ENCODE assay signal across 4 fruit fly cellular contexts in the genomic region with DNA sequence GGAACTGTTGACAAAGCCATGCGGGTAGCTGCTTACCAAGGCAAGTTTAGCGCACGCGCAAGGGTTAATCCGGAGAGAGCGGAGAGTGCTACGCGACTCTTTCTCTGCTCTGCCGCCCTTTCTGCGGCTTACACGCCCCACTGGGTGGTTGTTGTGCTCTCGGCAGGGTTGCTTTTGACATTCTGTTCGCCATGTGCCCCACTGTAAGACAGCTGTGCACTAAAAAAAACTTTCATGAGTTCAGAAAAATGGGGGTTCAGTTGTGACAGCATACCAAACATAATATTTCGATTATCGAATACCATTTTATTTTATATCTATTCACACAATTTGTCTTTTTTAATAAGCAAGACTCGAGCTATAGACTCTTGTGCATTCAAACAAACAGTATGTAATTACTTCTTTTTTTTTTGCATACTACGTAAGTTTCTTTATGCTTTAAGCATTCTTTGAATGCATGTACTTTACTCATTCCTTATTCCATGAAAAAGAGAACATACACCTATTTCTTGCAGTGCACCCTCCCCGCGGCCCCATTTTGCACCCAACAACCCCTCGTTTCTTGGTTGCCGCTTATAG.
TF ChIP-seq lines count a peak whose summit lies in the region.

No protein-coding gene starts in this region.

TF ChIP-seq in whole organism, adult, 20 proteins besides CTCF, POLR2A, EP300 and RAD21 (continued from another document):
- TF ChIP-seq bab1 (GFP tag; optimal IDR thresholded peaks at IDR 0.05; lab: Kevin White, UChicago): no peak
- no peak for TF ChIP-seq CG1620 (GFP tag; optimal IDR thresholded peaks at IDR 0.05; lab: Kevin White, UChicago)
- peak; percentile 66 for TF ChIP-seq CG12768 (GFP tag; optimal IDR thresholded peaks at IDR 0.05; lab: Kevin White, UChicago)

TF ChIP-seq in whole organism, embryonic, 481 proteins besides CTCF, POLR2A, EP300 and RAD21 (continued from another document and continues in another):
- no peak for TF ChIP-seq yki (optimal IDR thresholded peaks at IDR 0.05; lab: Kevin White, UChicago)
- peak; percentile 57 for TF ChIP-seq HHEX (GFP tag; optimal IDR thresholded peaks at IDR 0.05; lab: Kevin White, UChicago)
- peak; percentile 20 for TF ChIP-seq D19A (tag; optimal IDR thresholded peaks at IDR 0.05; lab: Kevin White, UChicago)
- no peak for TF ChIP-seq CG17802 (tag; optimal IDR thresholded peaks at IDR 0.05; lab: Kevin White, UChicago)
- peak; percentile 81 for TF ChIP-seq ewg (GFP tag; optimal IDR thresholded peaks at IDR 0.05; lab: Kevin White, UChicago)
- TF ChIP-seq row (GFP tag; IDR thresholded peaks at IDR 0.05; lab: Robert Waterston, UW): peak; percentile 77
- peak; percentile 70 for TF ChIP-seq CG34376 (GFP tag; optimal IDR thresholded peaks at IDR 0.05; lab: Kevin White, UChicago)
- peak; percentile 30 for TF ChIP-seq Ssrp (tag; optimal IDR thresholded peaks at IDR 0.05; lab: Kevin White, UChicago)
- peak; percentile 24 for TF ChIP-seq HLH54F (GFP tag; optimal IDR thresholded peaks at IDR 0.05; lab: Kevin White, UChicago)
- TF ChIP-seq zfh2 (GFP tag; optimal IDR thresholded peaks at IDR 0.05; lab: Kevin White, UChicago): no peak
- TF ChIP-seq sr (GFP tag; IDR thresholded peaks at IDR 0.05; lab: Robert Waterston, UW): no peak
- TF ChIP-seq CG8290 (GFP tag; optimal IDR thresholded peaks at IDR 0.05; lab: Kevin White, UChicago): no peak
- no peak for TF ChIP-seq CG8290 (tag; optimal IDR thresholded peaks at IDR 0.05; lab: Kevin White, UChicago)
- TF ChIP-seq CG17186 (GFP tag; optimal IDR thresholded peaks at IDR 0.05; lab: Kevin White, UChicago): no peak
- TF ChIP-seq CG13775 (GFP tag; optimal IDR thresholded peaks at IDR 0.05; lab: Kevin White, UChicago): peak; percentile 47
- no peak for TF ChIP-seq vvl (GFP tag; IDR thresholded peaks at IDR 0.05; lab: Robert Waterston, UW)
- peak; percentile 31 for TF ChIP-seq Abd-B (GFP tag; optimal IDR thresholded peaks at IDR 0.05; lab: Kevin White, UChicago)
- TF ChIP-seq seq (GFP tag; IDR thresholded peaks at IDR 0.05; lab: Robert Waterston, UW): peak; percentile 77
- TF ChIP-seq nmo (GFP tag; optimal IDR thresholded peaks at IDR 0.05; lab: Kevin White, UChicago): peak; percentile 43
- peak; percentile 38 for TF ChIP-seq CG2712 (tag; optimal IDR thresholded peaks at IDR 0.05; lab: Kevin White, UChicago)
- no peak for TF ChIP-seq ERR (GFP tag; optimal IDR thresholded peaks at IDR 0.05; lab: Kevin White, UChicago)
- TF ChIP-seq CHES-1-like (GFP tag; optimal IDR thresholded peaks at IDR 0.05; lab: Kevin White, UChicago): no peak
- TF ChIP-seq NC2α (GFP tag; optimal IDR thresholded peaks at IDR 0.05; lab: Kevin White, UChicago): no peak
- no peak for TF ChIP-seq vfl (GFP tag; optimal IDR thresholded peaks at IDR 0.05; lab: Kevin White, UChicago)
- TF ChIP-seq otp (GFP tag; IDR thresholded peaks at IDR 0.05; lab: Robert Waterston, UW): no peak
- TF ChIP-seq mirr (GFP tag; optimal IDR thresholded peaks at IDR 0.05; lab: Kevin White, UChicago): no peak
- TF ChIP-seq CG10267 (tag; optimal IDR thresholded peaks at IDR 0.05; lab: Kevin White, UChicago): peak; percentile 36
- peak; percentile 42 for TF ChIP-seq mam (GFP tag; optimal IDR thresholded peaks at IDR 0.05; lab: Kevin White, UChicago)
- TF ChIP-seq corto (GFP tag; optimal IDR thresholded peaks at IDR 0.05; lab: Kevin White, UChicago): no peak
- TF ChIP-seq CG6689 (GFP tag; IDR thresholded peaks at IDR 0.05; lab: Robert Waterston, UW): peak; percentile 33; the same call in 1 of the 2 replicates
- peak; percentile 21 to 33 for TF ChIP-seq dpn (GFP tag; optimal IDR thresholded peaks at IDR 0.05; lab: Kevin White, UChicago)
- no peak for TF ChIP-seq Sin3A (optimal IDR thresholded peaks at IDR 0.05; lab: Kevin White, UChicago)
- TF ChIP-seq CG4360 (GFP tag; IDR thresholded peaks at IDR 0.05; lab: Robert Waterston, UW): no peak
- no peak for TF ChIP-seq mld (GFP tag; IDR thresholded peaks at IDR 0.05; lab: Robert Waterston, UW; ENCODE audit: partially characterized antibody)
- peak; percentile 67 for TF ChIP-seq CG7839 (tag; optimal IDR thresholded peaks at IDR 0.05; lab: Kevin White, UChicago)
- no peak for TF ChIP-seq H2.0 (GFP tag; IDR thresholded peaks at IDR 0.05; lab: Robert Waterston, UW)
- peak; percentile 5 for TF ChIP-seq Side (GFP tag; optimal IDR thresholded peaks at IDR 0.05; lab: Kevin White, UChicago)
- TF ChIP-seq CG3281 (GFP tag; optimal IDR thresholded peaks at IDR 0.05; lab: Kevin White, UChicago): peak; percentile 66
- no peak for TF ChIP-seq tna (GFP tag; IDR thresholded peaks at IDR 0.05; lab: Robert Waterston, UW; ENCODE audit: partially characterized antibody)
- TF ChIP-seq Ptx1 (GFP tag; IDR thresholded peaks at IDR 0.05; lab: Robert Waterston, UW): peak; percentile 41

TF ChIP-seq in whole organism, prepupa, 60 proteins besides CTCF, POLR2A, EP300 and RAD21 (continued from another document):
- TF ChIP-seq salr (GFP tag; optimal IDR thresholded peaks at IDR 0.05; lab: Kevin White, UChicago) (no peak), CG3919 (GFP tag; optimal IDR thresholded peaks at IDR 0.05; lab: Kevin White, UChicago) (peak; percentile 16), CG11294 (GFP tag; IDR thresholded peaks at IDR 0.05; lab: Robert Waterston, UW) (no peak), fd85E (GFP tag; optimal IDR thresholded peaks at IDR 0.05; lab: Kevin White, UChicago) (no peak), CG7368 (GFP tag; optimal IDR thresholded peaks at IDR 0.05; lab: Kevin White, UChicago) (no peak), CG9139 (GFP tag; optimal IDR thresholded peaks at IDR 0.05; lab: Kevin White, UChicago) (no peak), Sox14 (GFP tag; optimal IDR thresholded peaks at IDR 0.05; lab: Kevin White, UChicago) (peak; percentile 32), CG34406 (GFP tag; optimal IDR thresholded peaks at IDR 0.05; lab: Kevin White, UChicago) (peak; percentile 14), CG11762 (GFP tag; optimal IDR thresholded peaks at IDR 0.05; lab: Kevin White, UChicago; ENCODE audit: insufficient read depth) (no peak), CG6276 (GFP tag; optimal IDR thresholded peaks at IDR 0.05; lab: Kevin White, UChicago) (peak; percentile 33), CG31627 (GFP tag; optimal IDR thresholded peaks at IDR 0.05; lab: Kevin White, UChicago) (no peak), OdsH (GFP tag; optimal IDR thresholded peaks at IDR 0.05; lab: Kevin White, UChicago) (peak; percentile 17), Ets96B (tag; optimal IDR thresholded peaks at IDR 0.05; lab: Kevin White, UChicago) (peak; percentile 4), dsx (GFP tag; optimal IDR thresholded peaks at IDR 0.05; lab: Kevin White, UChicago; ENCODE audit: poor library complexity, severe bottlenecking) (no peak), CG3032 (tag; optimal IDR thresholded peaks at IDR 0.05; lab: Kevin White, UChicago) (no peak), Hr39 (GFP tag; optimal IDR thresholded peaks at IDR 0.05; lab: Kevin White, UChicago) (peak; percentile 19), CG8319 (GFP tag; optimal IDR thresholded peaks at IDR 0.05; lab: Kevin White, UChicago) (no peak), CG11902 (GFP tag; optimal IDR thresholded peaks at IDR 0.05; lab: Kevin White, UChicago) (no peak), cyc (GFP tag; optimal IDR thresholded peaks at IDR 0.05; lab: Kevin White, UChicago) (no peak), CG8632 (GFP tag; optimal IDR thresholded peaks at IDR 0.05; lab: Kevin White, UChicago) (no peak), net (GFP tag; optimal IDR thresholded peaks at IDR 0.05; lab: Kevin White, UChicago) (no peak), CG6854 (GFP tag; optimal IDR thresholded peaks at IDR 0.05; lab: Kevin White, UChicago) (no peak), CG4318 (GFP tag; optimal IDR thresholded peaks at IDR 0.05; lab: Kevin White, UChicago) (peak; percentile 17), Eip75B (GFP tag; optimal IDR thresholded peaks at IDR 0.05; lab: Kevin White, UChicago) (peak; percentile 35), Blimp-1 (GFP tag; optimal IDR thresholded peaks at IDR 0.05; lab: Kevin White, UChicago) (no peak), fd59A (GFP tag; optimal IDR thresholded peaks at IDR 0.05; lab: Kevin White, UChicago) (no peak), Met (GFP tag; optimal IDR thresholded peaks at IDR 0.05; lab: Kevin White, UChicago) (peak; percentile 41), CG6808 (GFP tag; optimal IDR thresholded peaks at IDR 0.05; lab: Kevin White, UChicago) (peak; percentile 33), dac (GFP tag; optimal IDR thresholded peaks at IDR 0.05; lab: Kevin White, UChicago) (no peak), eg (GFP tag; IDR thresholded peaks at IDR 0.05; lab: Robert Waterston, UW) (no peak), Eip93F (GFP tag; optimal IDR thresholded peaks at IDR 0.05; lab: Kevin White, UChicago) (no peak), spab (GFP tag; optimal IDR thresholded peaks at IDR 0.05; lab: Kevin White, UChicago) (peak; percentile 36), CG10631 (GFP tag; optimal IDR thresholded peaks at IDR 0.05; lab: Kevin White, UChicago) (peak; percentile 44), fkh (GFP tag; optimal IDR thresholded peaks at IDR 0.05; lab: Kevin White, UChicago) (peak; percentile 6), Gug (GFP tag; IDR thresholded peaks at IDR 0.05; lab: Robert Waterston, UW) (no peak), CG10669 (GFP tag; optimal IDR thresholded peaks at IDR 0.05; lab: Kevin White, UChicago) (peak; percentile 34), CG1621 (tag; optimal IDR thresholded peaks at IDR 0.05; lab: Kevin White, UChicago) (no peak), Hr38 (GFP tag; optimal IDR thresholded peaks at IDR 0.05; lab: Kevin White, UChicago) (no peak), esn (GFP tag; optimal IDR thresholded peaks at IDR 0.05; lab: Kevin White, UChicago) (no peak), CG32006 (GFP tag; optimal IDR thresholded peaks at IDR 0.05; lab: Kevin White, UChicago) (peak; percentile 56), lz (GFP tag; optimal IDR thresholded peaks at IDR 0.05; lab: Kevin White, UChicago) (peak; percentile 43), svp (GFP tag; lab: Kevin White, UChicago) (peak; percentile 71), vri (GFP tag; optimal IDR thresholded peaks at IDR 0.05; lab: Kevin White, UChicago) (no peak)

TF ChIP-seq in whole organism, pupa, 21 proteins besides CTCF, POLR2A, EP300 and RAD21 (continued from another document):
- TF ChIP-seq CG4496 (GFP tag; IDR thresholded peaks at IDR 0.05; lab: Robert Waterston, UW): no peak
- no peak for TF ChIP-seq CG17806 (tag; optimal IDR thresholded peaks at IDR 0.05; lab: Kevin White, UChicago)
